Fruit fly (Drosophila melanogaster) Kc167 (cell line): ENCODE measurements around the gene REG.
"Not testable (repeated sequence)": the region's sequence is repeated elsewhere in the genome, so short reads cannot be mapped to it uniquely, and the experiment has no call there.

Experiments
- Myc ChIP-seq: fragments of >200 bp; optimal IDR thresholded peaks from 2 replicates; lab custom pipeline; 2017; ENCODE audit warnings: missing external identifiers
- Sin3A ChIP-seq: fragments of >200 bp; optimal IDR thresholded peaks from 2 replicates; lab custom pipeline; 2018; ENCODE audit warnings: missing external identifiers
- h ChIP-seq: fragments of >200 bp; optimal IDR thresholded peaks from 3 replicates; lab custom pipeline; 2018; ENCODE audit warnings: missing external identifiers
- insv ChIP-seq: fragments of >200 bp; optimal IDR thresholded peaks from 3 replicates; lab custom pipeline; 2018; ENCODE audit warnings: missing external identifiers
- psq ChIP-seq: fragments of >200 bp; optimal IDR thresholded peaks from 2 replicates; lab custom pipeline; 2017; ENCODE audit warnings: missing external identifiers
- ttk ChIP-seq: sonication (Bioruptor generic); optimal IDR thresholded peaks from 2 replicates; lab custom pipeline; 2017; ENCODE audit warnings: missing external identifiers

Gene REG

dm6 chrX:13212138-13212481 is at the start of gene REG:
Gene REG, plus strand, starts transcription at chrX:13212325.
- TF ChIP-seq ttk (lab: Kevin White, UChicago) (no peak), insv (no peak), Sin3A (no peak), Myc (lab: Kevin White, UChicago) (no peak), h (no peak), psq (lab: Kevin White, UChicago) (no peak)

dm6 chrX:13172865-13173264 is 39.3 kb upstream of the REG start:
- TF ChIP-seq h (no peak), Sin3A (no peak), ttk (lab: Kevin White, UChicago) (no peak), psq (lab: Kevin White, UChicago) (no peak), insv (no peak), Myc (lab: Kevin White, UChicago) (no peak)

- not testable (repeated sequence) for TF ChIP-seq Sin3A; Myc (lab: Kevin White, UChicago); psq (lab: Kevin White, UChicago)
Observed at dm6 chrX:13177720-13178119, 34.4 kb upstream of the REG start, which contains the start of gene CG32640. Gene CG32640, plus strand, starts transcription at chrX:13178005.

dm6 chrX:13184178-13184577 is 27.9 kb upstream of the REG start, which contains the start of gene CG32641:
Gene CG32641, plus strand, starts transcription at chrX:13184478.
- not testable (repeated sequence) for TF ChIP-seq Myc (lab: Kevin White, UChicago); Sin3A; insv

- TF ChIP-seq h (no peak), ttk (lab: Kevin White, UChicago) (no peak), insv (no peak), Myc (lab: Kevin White, UChicago) (no peak), Sin3A (no peak), psq (lab: Kevin White, UChicago) (no peak)
Observed at dm6 chrX:13189032-13189431, 23.1 kb upstream of the REG start, which contains the start of gene Lgr4. Gene Lgr4, minus strand, starts transcription at chrX:13189164.

- TF ChIP-seq ttk (lab: Kevin White, UChicago) (no peak), Sin3A (no peak), h (no peak), Myc (lab: Kevin White, UChicago) (no peak), psq (lab: Kevin White, UChicago) (no peak), insv (no peak)
Observed at dm6 chrX:13191783-13192182, 20.3 kb upstream of the REG start, which contains the start of gene CG12723. Gene CG12723, minus strand, starts transcription at chrX:13191883.

- no peak for TF ChIP-seq psq (lab: Kevin White, UChicago)
- no peak for TF ChIP-seq h
- no peak for TF ChIP-seq insv
- no peak for TF ChIP-seq ttk (lab: Kevin White, UChicago)
- TF ChIP-seq Myc (lab: Kevin White, UChicago) = no peak
- TF ChIP-seq Sin3A = no peak
Observed at dm6 chrX:13192239-13192638, 19.9 kb upstream of the REG start.

dm6 chrX:13194249-13194648 is 17.9 kb upstream of the REG start, which contains the start of gene Coq5:
Gene Coq5, minus strand, starts transcription at chrX:13194551.
- TF ChIP-seq psq (lab: Kevin White, UChicago) (no peak), insv (no peak), Myc (lab: Kevin White, UChicago) (no peak), Sin3A (no peak)

- no peak for TF ChIP-seq Sin3A
- no peak for TF ChIP-seq Myc (lab: Kevin White, UChicago)
- no peak for TF ChIP-seq ttk (lab: Kevin White, UChicago)
- no peak for TF ChIP-seq insv
- TF ChIP-seq h = no peak
- no peak for TF ChIP-seq psq (lab: Kevin White, UChicago)
Observed at dm6 chrX:13202162-13202561, 10.0 kb upstream of the REG start, which contains the start of gene CG44437. Gene CG44437, minus strand, starts transcription at chrX:13202262.

- TF ChIP-seq Sin3A (no peak), Myc (lab: Kevin White, UChicago) (no peak), ttk (lab: Kevin White, UChicago) (no peak), psq (lab: Kevin White, UChicago) (no peak), insv (no peak), h (no peak)
Observed at dm6 chrX:13204718-13205117, 7.4 kb upstream of the REG start.

- no peak for TF ChIP-seq h
- TF ChIP-seq Myc (lab: Kevin White, UChicago) = no peak
- TF ChIP-seq Sin3A = no peak
- TF ChIP-seq insv = no peak
- no peak for TF ChIP-seq psq (lab: Kevin White, UChicago)
- TF ChIP-seq ttk (lab: Kevin White, UChicago) = no peak
Observed at dm6 chrX:13208075-13208474, 4.0 kb upstream of the REG start.

- TF ChIP-seq Sin3A (no peak), ttk (lab: Kevin White, UChicago) (no peak), Myc (lab: Kevin White, UChicago) (no peak), psq (lab: Kevin White, UChicago) (no peak), insv (no peak)
Observed at dm6 chrX:13208554-13208953, 3.6 kb upstream of the REG start.

dm6 chrX:13209410-13209809 is 2.7 kb upstream of the REG start:
- TF ChIP-seq h (no peak), Sin3A (no peak), insv (no peak), ttk (lab: Kevin White, UChicago) (no peak), psq (lab: Kevin White, UChicago) (no peak), Myc (lab: Kevin White, UChicago) (no peak)

- TF ChIP-seq insv (no peak), Myc (lab: Kevin White, UChicago) (no peak), h (no peak), Sin3A (no peak), psq (lab: Kevin White, UChicago) (no peak), ttk (lab: Kevin White, UChicago) (no peak)
Observed at dm6 chrX:13210429-13210828, 1.7 kb upstream of the REG start.
